Worm (Caenorhabditis elegans) whole organism, L2 larva: ENCODE results near the gene C17G1.14.
A peak's percentile ranks its signal among the peaks of the same experiment; 100 is the strongest.

ENCODE experiments used
- C34F6.9 ChIP-seq: fragments of 150-350 bp; optimal IDR thresholded peaks from 2 replicates; lab custom pipeline; 2014; ENCODE audit warnings: missing biosample characterization, missing genetic modification characterization
- F13H6.1 ChIP-seq: sonication (generic microtip); optimal IDR thresholded peaks from 2 replicates; lab custom pipeline; 2016; ENCODE audit warnings: missing genetic modification characterization, missing compliant biosample characterization
- Y55F3AM.14 ChIP-seq: fragments of 200-800 bp; sonication (Bioruptor generic); optimal IDR thresholded peaks from 2 replicates; lab custom pipeline; 2018; ENCODE audit warnings: mild to moderate bottlenecking, missing genetic modification characterization, missing compliant biosample characterization
- ZK546.5 ChIP-seq: sonication (generic microtip); optimal IDR thresholded peaks from 2 replicates; lab custom pipeline; 2017; ENCODE audit warnings: missing biosample characterization, missing genetic modification characterization
- alr-1 ChIP-seq: fragments of 150-350 bp; optimal IDR thresholded peaks from 2 replicates; lab custom pipeline; 2014; ENCODE audit warnings: missing biosample characterization, missing genetic modification characterization
- aly-2 ChIP-seq: fragments of 150-350 bp; optimal IDR thresholded peaks from 2 replicates; lab custom pipeline; 2014; ENCODE audit warnings: missing biosample characterization, missing genetic modification characterization
- blmp-1 ChIP-seq: sonication (generic microtip); optimal IDR thresholded peaks from 2 replicates; lab custom pipeline; 2017; ENCODE audit warnings: missing genetic modification characterization, mild to moderate bottlenecking, missing compliant biosample characterization, antibody characterized with exemption, moderate library complexity; ENCODE audit not compliant: insufficient read depth
- ceh-16 ChIP-seq: fragments of 150-350 bp; optimal IDR thresholded peaks from 2 replicates; lab custom pipeline; 2014; ENCODE audit warnings: missing biosample characterization, missing genetic modification characterization
- ceh-82 ChIP-seq: fragments of 150-350 bp; optimal IDR thresholded peaks from 2 replicates; lab custom pipeline; 2014; ENCODE audit warnings: missing biosample characterization, missing genetic modification characterization
- crh-2 ChIP-seq: sonication (generic microtip); optimal IDR thresholded peaks from 2 replicates; lab custom pipeline; 2017; ENCODE audit warnings: missing biosample characterization, missing genetic modification characterization
- dmd-4 ChIP-seq: sonication (generic microtip); optimal IDR thresholded peaks from 2 replicates; lab custom pipeline; 2017; ENCODE audit warnings: missing biosample characterization, missing genetic modification characterization
- egl-27 ChIP-seq: sonication (generic microtip); optimal IDR thresholded peaks from 3 replicates; lab custom pipeline; 2017; ENCODE audit warnings: missing biosample characterization, missing genetic modification reagents, missing genetic modification characterization
- elt-1 ChIP-seq: fragments of 150-350 bp; optimal IDR thresholded peaks from 2 replicates; lab custom pipeline; 2014; ENCODE audit warnings: missing biosample characterization, missing genetic modification characterization
- fos-1 ChIP-seq: fragments of 150-350 bp; optimal IDR thresholded peaks from 2 replicates; lab custom pipeline; 2014; ENCODE audit warnings: missing biosample characterization, missing genetic modification characterization
- lin-11 ChIP-seq: fragments of 150-350 bp; sonication (generic microtip); optimal IDR thresholded peaks from 2 replicates; lab custom pipeline; 2014; ENCODE audit warnings: missing biosample characterization, missing genetic modification characterization, inconsistent platforms, mixed read lengths
- lin-13 ChIP-seq: fragments of 150-350 bp; optimal IDR thresholded peaks from 2 replicates; lab custom pipeline; 2014; ENCODE audit warnings: missing biosample characterization, missing genetic modification reagents, missing genetic modification characterization
- lsy-2 ChIP-seq, 2 experiments: fragments of 150-350 bp in 1 of 2; sonication (generic microtip) in 1 of 2; optimal IDR thresholded peaks; 2 replicates each; lab custom pipeline; 2014 to 2017; ENCODE audit warnings: missing biosample characterization in 2 of 2, missing genetic modification characterization in 2 of 2
- nhr-10 ChIP-seq: sonication (generic microtip); optimal IDR thresholded peaks from 2 replicates; lab custom pipeline; 2017; ENCODE audit warnings: missing biosample characterization, missing genetic modification characterization
- nhr-12 ChIP-seq: fragments of 150-350 bp; optimal IDR thresholded peaks from 2 replicates; lab custom pipeline; 2014; ENCODE audit warnings: missing biosample characterization, missing genetic modification characterization
- nhr-129 ChIP-seq: fragments of 150-350 bp; optimal IDR thresholded peaks from 2 replicates; lab custom pipeline; 2014; ENCODE audit warnings: missing biosample characterization, missing genetic modification characterization
- nhr-21 ChIP-seq: fragments of 150-350 bp; optimal IDR thresholded peaks from 2 replicates; lab custom pipeline; 2014; ENCODE audit warnings: missing biosample characterization, missing genetic modification characterization
- nhr-237 ChIP-seq: fragments of 150-350 bp; optimal IDR thresholded peaks from 2 replicates; lab custom pipeline; 2014; ENCODE audit warnings: missing biosample characterization, missing genetic modification characterization
- nhr-25 ChIP-seq: fragments of 150-350 bp; sonication (generic microtip); optimal IDR thresholded peaks from 3 replicates; lab custom pipeline; 2014; ENCODE audit warnings: missing biosample characterization, missing genetic modification characterization
- nhr-6 ChIP-seq: fragments of 150-350 bp; optimal IDR thresholded peaks from 2 replicates; lab custom pipeline; 2014; ENCODE audit warnings: missing biosample characterization, missing genetic modification characterization
- nhr-77 ChIP-seq: fragments of 150-350 bp; optimal IDR thresholded peaks from 2 replicates; lab custom pipeline; 2014; ENCODE audit warnings: missing biosample characterization, missing genetic modification characterization
- peb-1 ChIP-seq: fragments of 150-350 bp; optimal IDR thresholded peaks from 2 replicates; lab custom pipeline; 2014; ENCODE audit warnings: missing biosample characterization, missing genetic modification characterization
- skn-1 ChIP-seq: sonication (generic microtip); optimal IDR thresholded peaks from 2 replicates; lab custom pipeline; 2017; ENCODE audit warnings: missing biosample characterization, missing genetic modification characterization
- sma-3 ChIP-seq: sonication (generic microtip); optimal IDR thresholded peaks from 2 replicates; lab custom pipeline; 2016; ENCODE audit warnings: missing genetic modification reagents, missing genetic modification characterization, missing compliant biosample characterization
- sma-9 ChIP-seq, 2 experiments: fragments of 150-350 bp in 1 of 2; sonication (generic microtip) in 1 of 2; optimal IDR thresholded peaks; 2 replicates each; lab custom pipeline; 2014 to 2016; ENCODE audit warnings: missing genetic modification characterization in 2 of 2, mild to moderate bottlenecking in 1 of 2, missing biosample characterization in 1 of 2, missing compliant biosample characterization in 1 of 2, missing genetic modification reagents in 1 of 2, moderate library complexity in 1 of 2
- snpc-4 ChIP-seq: fragments of 150-350 bp; optimal IDR thresholded peaks from 2 replicates; lab custom pipeline; 2014; ENCODE audit warnings: missing biosample characterization, missing genetic modification characterization
- unc-39 ChIP-seq: fragments of 150-350 bp; optimal IDR thresholded peaks from 2 replicates; lab custom pipeline; 2014; ENCODE audit warnings: missing biosample characterization, missing genetic modification characterization
- unc-62 ChIP-seq: fragments of 150-350 bp; optimal IDR thresholded peaks from 2 replicates; lab custom pipeline; 2014; ENCODE audit warnings: missing biosample characterization, missing genetic modification reagents, missing genetic modification characterization
- zag-1 ChIP-seq: fragments of 150-350 bp; optimal IDR thresholded peaks from 2 replicates; lab custom pipeline; 2014; ENCODE audit warnings: missing biosample characterization, missing genetic modification characterization
- ztf-1 ChIP-seq: fragments of 200-800 bp; sonication (Bioruptor generic); conservative IDR thresholded peaks from 2 replicates; pipeline ENCODE4 v1.3.6; 2022; ENCODE audit warnings: missing genetic modification characterization, missing compliant biosample characterization
- ztf-11 ChIP-seq: sonication (generic microtip); optimal IDR thresholded peaks from 2 replicates; lab custom pipeline; 2017; ENCODE audit warnings: missing biosample characterization, missing genetic modification characterization
- ztf-4 ChIP-seq: fragments of 150-350 bp; optimal IDR thresholded peaks from 2 replicates; lab custom pipeline; 2014; ENCODE audit warnings: missing biosample characterization, missing genetic modification characterization

Gene C17G1.14

ce11 chrX:9899426-9900131 is 39.0 kb upstream of the C17G1.14 start, which contains the start of gene phf-34 (continued):
- TF ChIP-seq crh-2 (tag; lab: Kevin White, UChicago), result peak; percentile 67
- TF ChIP-seq unc-39 (tag; lab: Kevin White, UChicago), result no peak
- no peak for TF ChIP-seq alr-1 (tag; lab: Kevin White, UChicago)
- TF ChIP-seq nhr-237 (tag; lab: Kevin White, UChicago), result no peak
- TF ChIP-seq unc-62 (GFP tag; lab: Kevin White, UChicago), result no peak
- TF ChIP-seq skn-1 (tag; lab: Kevin White, UChicago), result no peak
- TF ChIP-seq aly-2, result no peak
- no peak for TF ChIP-seq ztf-11 (tag; lab: Kevin White, UChicago)
- TF ChIP-seq fos-1 (tag; lab: Kevin White, UChicago), result peak; percentile 33
- TF ChIP-seq F13H6.1, result peak; percentile 71
- no peak for TF ChIP-seq peb-1
- TF ChIP-seq ceh-16 (tag; lab: Kevin White, UChicago), result no peak
- peak in 1 of 2 experiments; percentile 58 for TF ChIP-seq lsy-2 (tag; optimal IDR thresholded peaks at IDR 0.05; lab: Kevin White, UChicago)
- no peak for TF ChIP-seq ZK546.5 (tag; lab: Kevin White, UChicago)

DNA sequence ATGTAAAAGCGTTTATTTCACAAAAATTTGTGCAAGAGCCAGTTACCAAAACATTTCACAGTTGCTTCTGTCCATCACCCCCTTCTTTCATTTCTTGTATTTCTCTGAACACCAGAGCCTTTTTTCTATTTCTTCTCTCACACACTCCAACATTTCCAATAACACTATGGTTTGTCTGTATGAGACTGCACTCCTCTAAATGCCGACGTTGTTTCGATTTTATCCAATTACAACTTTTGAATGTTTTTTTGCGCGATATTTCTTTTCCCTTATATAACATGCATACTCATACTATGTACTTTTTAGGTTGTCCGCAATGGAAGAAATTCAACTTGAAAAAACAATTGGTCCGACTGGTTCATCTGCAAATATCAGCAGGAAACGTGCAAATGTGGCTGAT is 32.8 kb upstream of the C17G1.14 start, which contains the start of gene F21G4.5:
Gene F21G4.5, plus strand, starts transcription at position 301 of the 400 bp plus-strand sequence.
- TF ChIP-seq skn-1 (tag; lab: Kevin White, UChicago), result no peak
- no peak for TF ChIP-seq nhr-129
- TF ChIP-seq nhr-10 (tag; lab: Kevin White, UChicago), result no peak
- no peak for TF ChIP-seq Y55F3AM.14
- no peak for TF ChIP-seq nhr-21 (tag; lab: Kevin White, UChicago)
- TF ChIP-seq ceh-16 (tag; lab: Kevin White, UChicago), result no peak
- no peak for TF ChIP-seq C34F6.9 (tag; lab: Kevin White, UChicago)
- TF ChIP-seq nhr-12 (tag; lab: Kevin White, UChicago), result no peak
- TF ChIP-seq lsy-2 (tag; optimal IDR thresholded peaks at IDR 0.05; lab: Kevin White, UChicago), result no peak
- no peak for TF ChIP-seq nhr-237 (tag; lab: Kevin White, UChicago)
- TF ChIP-seq dmd-4 (tag; lab: Kevin White, UChicago), result no peak
- TF ChIP-seq nhr-77 (tag; lab: Kevin White, UChicago), result no peak

- TF ChIP-seq snpc-4 (tag; lab: Kevin White, UChicago), result no peak
- no peak for TF ChIP-seq C34F6.9 (tag; lab: Kevin White, UChicago)
- TF ChIP-seq Y55F3AM.14, result no peak
- TF ChIP-seq egl-27 (tag; lab: Kevin White, UChicago), result no peak
- TF ChIP-seq nhr-129, result no peak
- no peak for TF ChIP-seq ceh-82 (tag; lab: Kevin White, UChicago)
- TF ChIP-seq ztf-4, result no peak
- no peak for TF ChIP-seq peb-1
- TF ChIP-seq nhr-6 (tag; lab: Kevin White, UChicago), result no peak
- TF ChIP-seq lin-13 (GFP tag; lab: Kevin White, UChicago), result no peak
- TF ChIP-seq elt-1 (tag; lab: Kevin White, UChicago), result no peak
- no peak for TF ChIP-seq ZK546.5 (tag; lab: Kevin White, UChicago)
- TF ChIP-seq nhr-25 (tag; lab: Kevin White, UChicago), result no peak
- TF ChIP-seq skn-1 (tag; lab: Kevin White, UChicago), result no peak
- TF ChIP-seq ztf-11 (tag; lab: Kevin White, UChicago), result no peak
- TF ChIP-seq zag-1 (tag; lab: Kevin White, UChicago), result no peak
- TF ChIP-seq ztf-1 (GFP tag; lab: Robert Waterston, UW), result no peak
- no peak for TF ChIP-seq nhr-10 (tag; lab: Kevin White, UChicago)
- TF ChIP-seq blmp-1, result no peak
- TF ChIP-seq lin-11 (tag; lab: Kevin White, UChicago), result no peak
- TF ChIP-seq, all 48 proteins: peak for 0
These were observed 21.3 kb upstream of the C17G1.14 start, which contains the start of gene F21G4.6 for ce11 chrX:9917362-9917761. Gene F21G4.6 (minus strand): TSS chrX:9917448.

ce11 chrX:9918997-9919396 is 19.6 kb upstream of the C17G1.14 start, which contains the start of gene folr-1:
Gene folr-1 (plus strand): TSS chrX:9919297.
- TF ChIP-seq sma-9 (GFP tag; optimal IDR thresholded peaks at IDR 0.05; lab: Kevin White, UChicago), result no peak
- TF ChIP-seq sma-9 (tag; optimal IDR thresholded peaks at IDR 0.05; lab: Kevin White, UChicago), result no peak
- TF ChIP-seq C34F6.9 (tag; lab: Kevin White, UChicago), result no peak
- no peak for TF ChIP-seq lsy-2 (tag; optimal IDR thresholded peaks at IDR 0.05; lab: Kevin White, UChicago)
- TF ChIP-seq ztf-4, result no peak
- no peak for TF ChIP-seq sma-3 (GFP tag; lab: Kevin White, UChicago)
- no peak for TF ChIP-seq nhr-6 (tag; lab: Kevin White, UChicago)
- no peak for TF ChIP-seq alr-1 (tag; lab: Kevin White, UChicago)
